Fruit fly (Drosophila melanogaster) whole organism, embryonic: ENCODE measurements around the gene CG17376.

Experiments used
- Blimp-1 ChIP-seq: fragments of 200-800 bp; sonication (Bioruptor generic); optimal IDR thresholded peaks from 3 replicates; lab custom pipeline; 2018; ENCODE audit warnings: missing biosample characterization, missing genetic modification characterization, mild to moderate bottlenecking, moderate library complexity, missing genetic modification reagents
- CG10462 ChIP-seq: fragments of 200-800 bp; sonication (Bioruptor generic); optimal IDR thresholded peaks from 2 replicates; lab custom pipeline; 2016; ENCODE audit warnings: missing biosample characterization, missing genetic modification characterization
- CG10959 ChIP-seq: fragments of 200-800 bp; sonication (Bioruptor generic); IDR thresholded peaks from 2 replicates; pipeline ENCODE4 v1.3.6; 2022; ENCODE audit warnings: missing biosample characterization, missing genetic modification characterization
- CG11504 ChIP-seq: fragments of 200-800 bp; sonication (Bioruptor generic); optimal IDR thresholded peaks from 3 replicates; lab custom pipeline; 2019; ENCODE audit warnings: missing biosample characterization, mild to moderate bottlenecking, missing genetic modification characterization, moderate library complexity
- CG12236 ChIP-seq: fragments of 200-800 bp; sonication (Bioruptor generic); optimal IDR thresholded peaks from 2 replicates; lab custom pipeline; 2016; ENCODE audit warnings: missing biosample characterization, missing genetic modification characterization
- CG12744 ChIP-seq: fragments of 200-800 bp; sonication (Bioruptor generic); optimal IDR thresholded peaks from 2 replicates; lab custom pipeline; 2016; ENCODE audit warnings: missing biosample characterization, missing genetic modification characterization
- CG13123 ChIP-seq: fragments of 200-800 bp; sonication (Bioruptor generic); optimal IDR thresholded peaks from 2 replicates; lab custom pipeline; 2016; ENCODE audit warnings: missing biosample characterization, missing genetic modification characterization
- CG13424 ChIP-seq: fragments of 200-800 bp; sonication (Bioruptor generic); optimal IDR thresholded peaks from 2 replicates; lab custom pipeline; 2019; ENCODE audit warnings: missing biosample characterization, mild to moderate bottlenecking, missing genetic modification characterization, moderate library complexity
- CG13894 ChIP-seq: fragments of 200-800 bp; sonication (Bioruptor generic); optimal IDR thresholded peaks from 3 replicates; lab custom pipeline; 2018; ENCODE audit warnings: missing biosample characterization, mild to moderate bottlenecking, missing genetic modification characterization, moderate library complexity
- CG17385 ChIP-seq: fragments of 200-800 bp; sonication (Bioruptor generic); optimal IDR thresholded peaks from 3 replicates; lab custom pipeline; 2018; ENCODE audit warnings: missing biosample characterization, mild to moderate bottlenecking, missing genetic modification characterization
- CG2202 ChIP-seq: fragments of 200-800 bp; sonication (Bioruptor generic); optimal IDR thresholded peaks from 2 replicates; lab custom pipeline; 2018; ENCODE audit warnings: missing biosample characterization, mild to moderate bottlenecking, missing genetic modification characterization
- CG30403 ChIP-seq: fragments of 200-800 bp; sonication (Bioruptor generic); optimal IDR thresholded peaks from 3 replicates; lab custom pipeline; 2016; ENCODE audit warnings: missing biosample characterization, missing genetic modification characterization
- CG32772 ChIP-seq: fragments of 200-800 bp; sonication (Bioruptor generic); IDR thresholded peaks from 2 replicates; pipeline ENCODE4 v1.3.6; 2022; ENCODE audit warnings: missing biosample characterization, missing genetic modification characterization
- CG33557 ChIP-seq: fragments of 200-800 bp; sonication (Bioruptor generic); optimal IDR thresholded peaks from 2 replicates; lab custom pipeline; 2019; ENCODE audit warnings: missing biosample characterization, mild to moderate bottlenecking, missing genetic modification characterization, moderate library complexity
- CG34376 ChIP-seq: fragments of 200-800 bp; sonication (Bioruptor generic); optimal IDR thresholded peaks from 2 replicates; lab custom pipeline; 2018; ENCODE audit warnings: missing biosample characterization, mild to moderate bottlenecking, missing genetic modification characterization
- CG6654 ChIP-seq: fragments of 200-800 bp; sonication (Bioruptor generic); optimal IDR thresholded peaks from 2 replicates; lab custom pipeline; 2017; ENCODE audit warnings: missing biosample characterization, mild to moderate bottlenecking, missing genetic modification characterization
- CG7839 ChIP-seq: fragments of 200-800 bp; sonication (Bioruptor generic); optimal IDR thresholded peaks from 3 replicates; lab custom pipeline; 2018; ENCODE audit warnings: missing biosample characterization, mild to moderate bottlenecking, missing genetic modification characterization, moderate library complexity
- CG7987 ChIP-seq: fragments of 200-800 bp; sonication (Bioruptor generic); optimal IDR thresholded peaks from 2 replicates; lab custom pipeline; 2018; ENCODE audit warnings: missing biosample characterization, mild to moderate bottlenecking, missing genetic modification characterization, moderate library complexity
- CG8388 ChIP-seq: fragments of 200-800 bp; sonication (Bioruptor generic); optimal IDR thresholded peaks from 2 replicates; lab custom pipeline; 2019; ENCODE audit warnings: missing biosample characterization, mild to moderate bottlenecking, missing genetic modification characterization, moderate library complexity
- CG9609 ChIP-seq: fragments of 200-800 bp; sonication (Bioruptor generic); optimal IDR thresholded peaks from 3 replicates; lab custom pipeline; 2016; ENCODE audit warnings: missing biosample characterization, missing genetic modification characterization
- D19A ChIP-seq: fragments of 200-800 bp; optimal IDR thresholded peaks from 3 replicates; lab custom pipeline; 2019; ENCODE audit warnings: missing biosample characterization, mild to moderate bottlenecking, missing genetic modification characterization, moderate library complexity
- Dip3 ChIP-seq: fragments of 200-800 bp; sonication (Bioruptor generic); optimal IDR thresholded peaks from 3 replicates; lab custom pipeline; 2016; ENCODE audit warnings: missing biosample characterization, missing genetic modification characterization
- Dll ChIP-seq: fragments of 200-800 bp; sonication (Bioruptor generic); IDR thresholded peaks from 4 replicates; pipeline ENCODE4 v1.3.6; 2022; ENCODE audit warnings: missing biosample characterization, missing genetic modification characterization; ENCODE audit not compliant: partially characterized antibody
- E2f2 ChIP-seq: fragments of 200-800 bp; sonication (Bioruptor generic); IDR thresholded peaks from 2 replicates; pipeline ENCODE4 v1.3.6; 2022; ENCODE audit warnings: missing biosample characterization, missing genetic modification characterization
- Ets65A ChIP-seq: fragments of 200-800 bp; sonication (Bioruptor generic); peaks from one replicate; lab custom pipeline; 2016; ENCODE audit warnings: missing biosample characterization, missing genetic modification characterization
- Fer1 ChIP-seq: fragments of 200-800 bp; sonication (Bioruptor generic); optimal IDR thresholded peaks from 2 replicates; lab custom pipeline; 2017; ENCODE audit warnings: missing biosample characterization, mild to moderate bottlenecking, missing genetic modification characterization
- Mes4 ChIP-seq: fragments of 200-800 bp; sonication (Bioruptor generic); optimal IDR thresholded peaks from 2 replicates; lab custom pipeline; 2016; ENCODE audit warnings: missing biosample characterization, missing genetic modification characterization
- NC2β ChIP-seq: fragments of 200-800 bp; sonication (Bioruptor generic); optimal IDR thresholded peaks from 2 replicates; lab custom pipeline; 2016; ENCODE audit warnings: missing biosample characterization, missing genetic modification characterization
- NfI ChIP-seq: fragments of 200-800 bp; sonication (Bioruptor generic); optimal IDR thresholded peaks from 3 replicates; lab custom pipeline; 2018; ENCODE audit warnings: missing biosample characterization, mild to moderate bottlenecking, missing genetic modification characterization, moderate library complexity
- Oli ChIP-seq: fragments of 200-800 bp; sonication (Bioruptor generic); optimal IDR thresholded peaks from 2 replicates; lab custom pipeline; 2018; ENCODE audit warnings: missing biosample characterization, mild to moderate bottlenecking, missing genetic modification characterization, moderate library complexity
- abd-A ChIP-seq: fragments of 200-800 bp; sonication (Bioruptor generic); optimal IDR thresholded peaks from 3 replicates; lab custom pipeline; 2019; ENCODE audit warnings: missing biosample characterization, mild to moderate bottlenecking, missing genetic modification characterization, moderate library complexity
- ase ChIP-seq: fragments of 200-800 bp; sonication (Bioruptor generic); IDR thresholded peaks from 3 replicates; pipeline ENCODE4 v1.3.6; 2022; ENCODE audit warnings: missing biosample characterization, missing genetic modification characterization
- ci ChIP-seq: fragments of 200-800 bp; sonication (Bioruptor generic); IDR thresholded peaks from 3 replicates; pipeline ENCODE4 v1.3.6; 2022; ENCODE audit warnings: missing biosample characterization, missing genetic modification characterization
- eve ChIP-seq, 2 experiments: fragments of >200 bp; optimal IDR thresholded peaks; 2 replicates each; lab custom pipeline; 2017; ENCODE audit warnings: missing biosample characterization in 2 of 2, missing genetic modification characterization in 2 of 2
- fd96Cb ChIP-seq: fragments of 200-800 bp; sonication (Bioruptor generic); optimal IDR thresholded peaks from 2 replicates; lab custom pipeline; 2018; ENCODE audit warnings: missing biosample characterization, mild to moderate bottlenecking, missing genetic modification characterization, moderate library complexity
- jing ChIP-seq: fragments of 200-800 bp; sonication (Bioruptor generic); optimal IDR thresholded peaks from 2 replicates; lab custom pipeline; 2018; ENCODE audit warnings: missing biosample characterization, mild to moderate bottlenecking, missing genetic modification characterization
- ken ChIP-seq: fragments of 200-800 bp; sonication (Bioruptor generic); IDR thresholded peaks from 3 replicates; pipeline ENCODE4 v1.3.6; 2022; ENCODE audit warnings: missing biosample characterization, missing genetic modification characterization
- lola ChIP-seq, 3 experiments: fragments of >200 bp in 2 of 3; fragments of 200-800 bp in 1 of 3; sonication (Bioruptor generic) in 1 of 3; optimal IDR thresholded peaks; 2 replicates each; lab custom pipeline; 2017 to 2019; ENCODE audit warnings: missing biosample characterization in 3 of 3, missing genetic modification characterization in 3 of 3, mild to moderate bottlenecking in 1 of 3, moderate library complexity in 1 of 3
- nmo ChIP-seq: fragments of 200-800 bp; sonication (Bioruptor generic); optimal IDR thresholded peaks from 2 replicates; lab custom pipeline; 2018; ENCODE audit warnings: missing biosample characterization, mild to moderate bottlenecking, missing genetic modification characterization, moderate library complexity
- oc ChIP-seq: fragments of 200-800 bp; sonication (Bioruptor generic); optimal IDR thresholded peaks from 2 replicates; lab custom pipeline; 2018; ENCODE audit warnings: missing biosample characterization, mild to moderate bottlenecking, missing genetic modification characterization, moderate library complexity
- pb ChIP-seq: fragments of 200-800 bp; sonication (Bioruptor generic); optimal IDR thresholded peaks from 3 replicates; lab custom pipeline; 2016; ENCODE audit warnings: missing biosample characterization, missing genetic modification characterization
- pho ChIP-seq: fragments of 200-800 bp; sonication (Bioruptor generic); optimal IDR thresholded peaks from 2 replicates; lab custom pipeline; 2016; ENCODE audit warnings: missing biosample characterization, missing genetic modification characterization
- pros ChIP-seq: fragments of 200-800 bp; sonication (Bioruptor generic); optimal IDR thresholded peaks from 3 replicates; lab custom pipeline; 2019; ENCODE audit warnings: missing biosample characterization, mild to moderate bottlenecking, missing genetic modification characterization, moderate library complexity
- run ChIP-seq: fragments of 200-800 bp; sonication (Bioruptor generic); optimal IDR thresholded peaks from 3 replicates; lab custom pipeline; 2018; ENCODE audit warnings: missing biosample characterization, mild to moderate bottlenecking, missing genetic modification characterization
- slbo ChIP-seq: fragments of 200-800 bp; sonication (Bioruptor generic); IDR thresholded peaks from 2 replicates; pipeline ENCODE4 v1.3.6; 2022; ENCODE audit warnings: missing biosample characterization, missing genetic modification characterization
- trem ChIP-seq: fragments of 200-800 bp; optimal IDR thresholded peaks from 3 replicates; lab custom pipeline; 2019; ENCODE audit warnings: missing biosample characterization, mild to moderate bottlenecking, missing genetic modification characterization, moderate library complexity
- tup ChIP-seq: fragments of 200-800 bp; sonication (Bioruptor generic); optimal IDR thresholded peaks from 2 replicates; lab custom pipeline; 2016; ENCODE audit warnings: missing biosample characterization, mild to moderate bottlenecking, missing genetic modification characterization, moderate library complexity
- zen2 ChIP-seq: fragments of 200-800 bp; sonication (Bioruptor generic); IDR thresholded peaks from 3 replicates; pipeline ENCODE4 v1.3.6; 2022; ENCODE audit warnings: missing biosample characterization, missing genetic modification characterization; ENCODE audit not compliant: partially characterized antibody
- zf30C ChIP-seq: fragments of 200-800 bp; sonication (Bioruptor generic); optimal IDR thresholded peaks from 3 replicates; lab custom pipeline; 2018; ENCODE audit warnings: missing biosample characterization, mild to moderate bottlenecking, missing genetic modification characterization
- zfh1 ChIP-seq: fragments of 200-800 bp; sonication (Bioruptor generic); IDR thresholded peaks from 3 replicates; pipeline ENCODE4 v1.3.6; 2022; ENCODE audit warnings: missing biosample characterization, missing genetic modification characterization

CG17376 gene

DNA sequence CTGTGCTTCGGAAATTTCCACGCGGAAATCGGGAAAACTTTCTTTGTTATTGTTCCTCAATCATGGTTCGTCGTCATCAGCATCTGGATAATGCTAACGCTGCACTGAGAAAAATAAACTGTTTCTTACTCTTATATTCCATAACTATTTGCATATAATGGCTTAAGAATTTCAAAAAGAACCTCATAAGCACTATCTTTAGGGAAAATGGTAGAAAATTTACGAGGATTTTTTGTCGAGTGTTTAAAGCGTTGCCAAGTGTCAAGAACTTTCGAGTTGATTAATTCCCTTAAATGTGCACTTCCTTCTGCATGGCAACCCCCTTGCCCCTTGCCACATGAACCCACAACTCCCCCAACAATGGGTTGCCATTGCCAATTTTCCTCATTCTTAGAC is 12.7 kb downstream of the CG17376 start (continued):
- TF ChIP-seq CG13424 = peak; percentile 48
- TF ChIP-seq lola (GFP tag; optimal IDR thresholded peaks at IDR 0.05; lab: Kevin White, UChicago) = peak in 1 of 3 experiments; percentile 42
- no peak for TF ChIP-seq zen2 (GFP tag; lab: Robert Waterston, UW)
- TF ChIP-seq Dip3 (GFP tag; lab: Kevin White, UChicago) = peak; percentile 16
- peak; percentile 59 for TF ChIP-seq CG2202
- peak; percentile 75 for TF ChIP-seq Oli (tag; lab: Kevin White, UChicago)
- TF ChIP-seq Mes4 (GFP tag; lab: Kevin White, UChicago) = peak; percentile 44
- no peak for TF ChIP-seq CG7987 (GFP tag; lab: Kevin White, UChicago)
- peak; percentile 44 for TF ChIP-seq CG6654
- TF ChIP-seq ken (GFP tag; lab: Robert Waterston, UW) = peak; percentile 44; the same call in 1 of the 3 replicates
- TF ChIP-seq D19A (tag; lab: Kevin White, UChicago) = peak; percentile 67
- no peak for TF ChIP-seq CG34376 (GFP tag; lab: Kevin White, UChicago)
- TF ChIP-seq CG11504 (tag; lab: Kevin White, UChicago) = peak; percentile 47
- TF ChIP-seq Blimp-1 (GFP tag; lab: Kevin White, UChicago) = peak; percentile 78
- peak; percentile 19; the same call in 1 of the 2 replicates for TF ChIP-seq CG32772 (GFP tag; lab: Robert Waterston, UW)
- TF ChIP-seq pb (GFP tag; lab: Kevin White, UChicago) = no peak
- TF ChIP-seq Fer1 (GFP tag; lab: Kevin White, UChicago) = no peak
- TF ChIP-seq CG30403 (GFP tag; lab: Kevin White, UChicago) = peak; percentile 44
- TF ChIP-seq fd96Cb (tag; lab: Kevin White, UChicago) = peak; percentile 76
- TF ChIP-seq tup = no peak
- no peak for TF ChIP-seq Dll (GFP tag; lab: Robert Waterston, UW)
- TF ChIP-seq CG13123 = no peak
- no peak for TF ChIP-seq CG12236
- no peak; the same call in 1 of the 2 replicates for TF ChIP-seq E2f2
- peak; percentile 27; the same call in 1 of the 3 replicates for TF ChIP-seq ci (GFP tag; lab: Robert Waterston, UW)
- TF ChIP-seq zf30C (GFP tag; lab: Kevin White, UChicago) = no peak
- peak; percentile 28 for TF ChIP-seq CG12744 (GFP tag; lab: Kevin White, UChicago)
- peak; percentile 77 for TF ChIP-seq nmo (GFP tag; lab: Kevin White, UChicago)
- TF ChIP-seq NfI (GFP tag; lab: Kevin White, UChicago) = peak; percentile 52
- no peak for TF ChIP-seq pros (GFP tag; lab: Kevin White, UChicago)
- TF ChIP-seq CG13894 (tag; lab: Kevin White, UChicago) = no peak
- peak; percentile 61 for TF ChIP-seq trem (tag; lab: Kevin White, UChicago)
- peak; percentile 74 for TF ChIP-seq CG8388
- TF ChIP-seq CG10462 (GFP tag; lab: Kevin White, UChicago) = peak; percentile 5
- TF ChIP-seq ase (GFP tag; lab: Robert Waterston, UW) = 0 out of 3 replicates have a peak, but pooled peaks have one; percentile 50
- TF ChIP-seq CG9609 (GFP tag; lab: Kevin White, UChicago) = peak; percentile 35
- TF ChIP-seq slbo = peak; percentile 68
- peak; percentile 56; the same call in 2 of the 3 replicates for TF ChIP-seq zfh1
- TF ChIP-seq oc = peak; percentile 40
- TF ChIP-seq CG17385 = peak; percentile 14
- TF ChIP-seq eve (GFP tag; optimal IDR thresholded peaks at IDR 0.05; lab: Kevin White, UChicago) = peak in 1 of 2 experiments; percentile 88
- TF ChIP-seq CG10959 (GFP tag; lab: Robert Waterston, UW) = peak; percentile 34
- TF ChIP-seq CG7839 = peak; percentile 71
- TF ChIP-seq pho (GFP tag; lab: Kevin White, UChicago) = no peak
- no peak for TF ChIP-seq CG33557 (GFP tag; lab: Kevin White, UChicago)
- no peak for TF ChIP-seq run (tag; lab: Kevin White, UChicago)
- peak; percentile 45 for TF ChIP-seq jing (GFP tag; lab: Kevin White, UChicago)
- peak; percentile 91 for TF ChIP-seq Ets65A (GFP tag; lab: Kevin White, UChicago)
- no peak for TF ChIP-seq abd-A (tag; lab: Kevin White, UChicago)
- peak; percentile 55 for TF ChIP-seq NC2β (GFP tag; lab: Kevin White, UChicago)
